Worm (Caenorhabditis elegans) whole organism, mixed stage, embryonic: ENCODE data around the gene F31B12.4.

Experiments used
- M03D4.4 ChIP-seq: sonication (generic microtip); optimal IDR thresholded peaks from 2 replicates; lab custom pipeline; 2017; ENCODE audit warnings: mild to moderate bottlenecking, missing genetic modification characterization, missing compliant biosample characterization
- bed-3 ChIP-seq: fragments of 200-800 bp; sonication (Bioruptor generic); optimal IDR thresholded peaks from 3 replicates; lab custom pipeline; 2018; ENCODE audit warnings: mild to moderate bottlenecking, missing genetic modification characterization, moderate library complexity, missing compliant biosample characterization
- blmp-1 ChIP-seq: fragments of 150-350 bp; optimal IDR thresholded peaks from 2 replicates; lab custom pipeline; 2014; ENCODE audit warnings: missing biosample characterization, missing genetic modification characterization
- ceh-39 ChIP-seq: fragments of 150-350 bp; optimal IDR thresholded peaks from 2 replicates; lab custom pipeline; 2014; ENCODE audit warnings: missing biosample characterization, missing genetic modification characterization
- ceh-43 ChIP-seq: fragments of 200-800 bp; sonication (Bioruptor generic); optimal IDR thresholded peaks from 2 replicates; lab custom pipeline; 2018; ENCODE audit warnings: mild to moderate bottlenecking, missing genetic modification characterization, moderate library complexity, missing compliant biosample characterization
- ceh-83 ChIP-seq: fragments of 200-800 bp; sonication (Bioruptor generic); optimal IDR thresholded peaks from 2 replicates; lab custom pipeline; 2018; ENCODE audit warnings: mild to moderate bottlenecking, missing genetic modification characterization, missing compliant biosample characterization
- ces-1 ChIP-seq: fragments of 150-350 bp; optimal IDR thresholded peaks from 2 replicates; lab custom pipeline; 2014; ENCODE audit warnings: missing biosample characterization, missing genetic modification reagents, missing genetic modification characterization
- elt-1 ChIP-seq: sonication (generic microtip); optimal IDR thresholded peaks from 2 replicates; lab custom pipeline; 2017; ENCODE audit warnings: missing genetic modification characterization, mild to moderate bottlenecking, missing compliant biosample characterization, antibody characterized with exemption, moderate library complexity, borderline replicate concordance; ENCODE audit not compliant: insufficient read depth
- elt-3 ChIP-seq: fragments of 150-350 bp; optimal IDR thresholded peaks from 2 replicates; lab custom pipeline; 2014; ENCODE audit warnings: missing biosample characterization, missing genetic modification characterization
- flh-1 ChIP-seq: fragments of 200-800 bp; sonication (Bioruptor generic); optimal IDR thresholded peaks from 2 replicates; lab custom pipeline; 2018; ENCODE audit warnings: mild to moderate bottlenecking, missing genetic modification characterization, moderate library complexity, missing compliant biosample characterization
- hlh-1 ChIP-seq: fragments of 150-350 bp; optimal IDR thresholded peaks from 2 replicates; lab custom pipeline; 2014; ENCODE audit warnings: missing biosample characterization, missing genetic modification reagents, missing genetic modification characterization
- lin-13 ChIP-seq: fragments of 150-350 bp; optimal IDR thresholded peaks from 2 replicates; lab custom pipeline; 2014; ENCODE audit warnings: missing biosample characterization, missing genetic modification characterization
- lin-32 ChIP-seq: fragments of 200-800 bp; sonication (Bioruptor generic); optimal IDR thresholded peaks from 2 replicates; lab custom pipeline; 2018; ENCODE audit warnings: mild to moderate bottlenecking, missing genetic modification characterization, missing compliant biosample characterization
- lsy-2 ChIP-seq: fragments of 150-350 bp; optimal IDR thresholded peaks from 2 replicates; lab custom pipeline; 2014; ENCODE audit warnings: missing biosample characterization, missing genetic modification characterization
- mab-5 ChIP-seq: fragments of 150-350 bp; optimal IDR thresholded peaks from 2 replicates; lab custom pipeline; 2014; ENCODE audit warnings: missing biosample characterization, missing genetic modification characterization
- mep-1 ChIP-seq: fragments of 150-350 bp; optimal IDR thresholded peaks from 2 replicates; lab custom pipeline; 2017; ENCODE audit warnings: missing biosample characterization, missing genetic modification reagents, missing genetic modification characterization, inconsistent platforms
- mls-2 ChIP-seq: sonication (generic microtip); optimal IDR thresholded peaks from 2 replicates; lab custom pipeline; 2016; ENCODE audit warnings: mild to moderate bottlenecking, missing genetic modification characterization, moderate library complexity, missing compliant biosample characterization
- nhr-12 ChIP-seq: fragments of 150-350 bp; optimal IDR thresholded peaks from 2 replicates; lab custom pipeline; 2014; ENCODE audit warnings: missing biosample characterization, missing genetic modification characterization
- nhr-2 ChIP-seq: fragments of 150-350 bp; optimal IDR thresholded peaks from 2 replicates; lab custom pipeline; 2014; ENCODE audit warnings: missing biosample characterization, missing genetic modification characterization
- nhr-237 ChIP-seq: fragments of 150-350 bp; optimal IDR thresholded peaks from 2 replicates; lab custom pipeline; 2014; ENCODE audit warnings: missing biosample characterization, missing genetic modification characterization
- nhr-28 ChIP-seq: fragments of 150-350 bp; optimal IDR thresholded peaks from 2 replicates; lab custom pipeline; 2014; ENCODE audit warnings: missing biosample characterization, missing genetic modification characterization
- pha-4 ChIP-seq: fragments of 150-350 bp; optimal IDR thresholded peaks from 2 replicates; lab custom pipeline; 2018; ENCODE audit warnings: missing biosample characterization, missing genetic modification reagents, missing genetic modification characterization
- sem-2 ChIP-seq: fragments of 200-800 bp; sonication (Bioruptor generic); optimal IDR thresholded peaks from 2 replicates; lab custom pipeline; 2018; ENCODE audit warnings: mild to moderate bottlenecking, missing genetic modification characterization, missing compliant biosample characterization
- snpc-4 ChIP-seq: fragments of 150-350 bp; optimal IDR thresholded peaks from 2 replicates; lab custom pipeline; 2014; ENCODE audit warnings: missing biosample characterization, missing genetic modification characterization
- sptf-1 ChIP-seq: sonication (generic microtip); optimal IDR thresholded peaks from 2 replicates; lab custom pipeline; 2017; ENCODE audit warnings: mild to moderate bottlenecking, missing genetic modification characterization, moderate library complexity, missing compliant biosample characterization
- tbx-8 ChIP-seq: fragments of 200-800 bp; sonication (Bioruptor generic); optimal IDR thresholded peaks from 2 replicates; lab custom pipeline; 2018; ENCODE audit warnings: mild to moderate bottlenecking, missing genetic modification characterization, moderate library complexity, missing compliant biosample characterization
- unc-120 ChIP-seq: sonication (generic microtip); optimal IDR thresholded peaks from 2 replicates; lab custom pipeline; 2017; ENCODE audit warnings: missing genetic modification characterization, missing compliant biosample characterization; ENCODE audit not compliant: poor library complexity, severe bottlenecking
- unc-39 ChIP-seq: fragments of 150-350 bp; optimal IDR thresholded peaks from 2 replicates; lab custom pipeline; 2014; ENCODE audit warnings: missing biosample characterization, missing genetic modification characterization
- unc-62 ChIP-seq: fragments of 150-350 bp; optimal IDR thresholded peaks from 2 replicates; lab custom pipeline; 2014; ENCODE audit warnings: missing biosample characterization, missing genetic modification reagents, missing genetic modification characterization
- zip-8 ChIP-seq: fragments of 150-350 bp; optimal IDR thresholded peaks from 2 replicates; lab custom pipeline; 2014; ENCODE audit warnings: missing biosample characterization, missing genetic modification characterization
- ztf-11 ChIP-seq: fragments of 150-350 bp; optimal IDR thresholded peaks from 2 replicates; lab custom pipeline; 2014; ENCODE audit warnings: missing biosample characterization, missing genetic modification characterization

F31B12.4 gene

ce11 chrX:10834568-10834967 is 30.0 kb downstream of the F31B12.4 start:
- TF ChIP-seq unc-62 (GFP tag; lab: Kevin White, UChicago) (peak; percentile 67), mls-2 (tag; lab: Kevin White, UChicago) (no peak), blmp-1 (tag; lab: Kevin White, UChicago) (no peak), ceh-83 (GFP tag; lab: Kevin White, UChicago) (no peak), lsy-2 (tag; lab: Kevin White, UChicago) (no peak), lin-32 (no peak), ceh-39 (tag; lab: Kevin White, UChicago) (no peak), unc-120 (tag; lab: Kevin White, UChicago) (no peak), mab-5 (tag; lab: Kevin White, UChicago) (no peak), hlh-1 (peak; percentile 31), elt-1 (tag; lab: Kevin White, UChicago) (no peak), zip-8 (tag; lab: Kevin White, UChicago) (no peak), nhr-12 (tag; lab: Kevin White, UChicago) (no peak)
- TF ChIP-seq, all 35 proteins: peak for 2

ce11 chrX:10837609-10838008 is 33.1 kb downstream of the F31B12.4 start:
- TF ChIP-seq hlh-1, result no peak
- TF ChIP-seq flh-1 (GFP tag; lab: Kevin White, UChicago), result no peak
- TF ChIP-seq nhr-12 (tag; lab: Kevin White, UChicago), result no peak
- TF ChIP-seq blmp-1 (tag; lab: Kevin White, UChicago), result no peak
- no peak for TF ChIP-seq mls-2 (tag; lab: Kevin White, UChicago)
- no peak for TF ChIP-seq bed-3 (GFP tag; lab: Kevin White, UChicago)
- no peak for TF ChIP-seq mep-1 (tag; lab: Kevin White, UChicago)
- no peak for TF ChIP-seq lin-32
- TF ChIP-seq sem-2, result no peak
- TF ChIP-seq ceh-39 (tag; lab: Kevin White, UChicago), result no peak
- no peak for TF ChIP-seq M03D4.4
- no peak for TF ChIP-seq snpc-4 (tag; lab: Kevin White, UChicago)
- TF ChIP-seq elt-1 (tag; lab: Kevin White, UChicago), result no peak
- no peak for TF ChIP-seq nhr-237 (tag; lab: Kevin White, UChicago)
- TF ChIP-seq ztf-11, result no peak
- no peak for TF ChIP-seq pha-4
- no peak for TF ChIP-seq mab-5 (tag; lab: Kevin White, UChicago)
- no peak for TF ChIP-seq nhr-2 (tag; lab: Kevin White, UChicago)

DNA sequence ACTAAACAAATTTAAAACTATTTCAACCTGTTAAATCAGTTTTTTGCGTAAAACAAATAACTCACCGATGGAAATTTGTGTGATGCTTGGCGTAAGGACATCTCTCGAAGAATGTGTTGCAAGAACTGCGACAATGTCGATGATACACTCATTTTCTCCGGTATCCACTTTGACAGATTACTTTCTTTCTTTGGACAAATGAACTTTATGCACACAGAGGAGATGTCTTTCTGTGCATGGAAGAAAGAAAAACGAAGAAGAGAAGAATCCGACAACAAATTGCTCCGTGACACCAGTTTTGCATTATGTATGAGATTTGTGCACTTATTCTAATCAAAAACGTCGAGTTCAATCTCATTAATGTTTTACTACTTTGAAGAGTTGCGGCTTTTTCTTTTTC is 34.0 kb downstream of the F31B12.4 start, which contains the start of gene plc-1:
TSS of gene plc-1 (minus strand) at position 101 of the 400 bp plus-strand sequence.
- TF ChIP-seq pha-4, result no peak
- no peak for TF ChIP-seq nhr-2 (tag; lab: Kevin White, UChicago)
- no peak for TF ChIP-seq sptf-1
- TF ChIP-seq lsy-2 (tag; lab: Kevin White, UChicago), result no peak
- no peak for TF ChIP-seq hlh-1
- peak; percentile 1 for TF ChIP-seq ces-1
- TF ChIP-seq mls-2 (tag; lab: Kevin White, UChicago), result no peak
- TF ChIP-seq, all 35 proteins: peak for 1

DNA sequence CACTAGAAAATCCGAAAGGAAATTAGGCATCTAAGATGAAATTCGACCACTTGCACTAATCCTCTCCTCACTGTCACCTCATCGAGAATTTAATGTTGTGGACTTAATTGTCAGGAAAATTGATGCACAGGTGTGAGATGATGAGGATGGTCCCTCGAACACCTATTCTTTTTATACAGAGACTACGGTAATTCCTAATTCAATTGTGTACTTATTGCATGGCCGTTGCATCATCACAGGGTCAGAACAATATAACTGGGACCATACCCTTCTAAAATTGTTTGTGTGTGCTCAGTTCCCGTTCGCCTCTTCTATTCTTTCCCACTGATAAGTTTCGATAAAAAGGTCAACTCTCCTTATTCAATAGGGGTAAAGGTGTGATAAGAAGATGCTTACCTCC is 39.6 kb downstream of the F31B12.4 start:
- TF ChIP-seq tbx-8 (no peak), ceh-39 (tag; lab: Kevin White, UChicago) (no peak), blmp-1 (tag; lab: Kevin White, UChicago) (no peak), unc-39 (tag; lab: Kevin White, UChicago) (no peak), mab-5 (tag; lab: Kevin White, UChicago) (no peak), nhr-28 (tag; lab: Kevin White, UChicago) (no peak), elt-3 (tag; lab: Kevin White, UChicago) (no peak), flh-1 (GFP tag; lab: Kevin White, UChicago) (no peak), lin-13 (tag; lab: Kevin White, UChicago) (no peak), elt-1 (tag; lab: Kevin White, UChicago) (no peak), nhr-2 (tag; lab: Kevin White, UChicago) (peak; percentile 92), unc-62 (GFP tag; lab: Kevin White, UChicago) (no peak), lsy-2 (tag; lab: Kevin White, UChicago) (peak; percentile 34), ces-1 (no peak), ztf-11 (no peak), ceh-83 (GFP tag; lab: Kevin White, UChicago) (no peak), zip-8 (tag; lab: Kevin White, UChicago) (peak; percentile 79), ceh-43 (GFP tag; lab: Kevin White, UChicago) (no peak), bed-3 (GFP tag; lab: Kevin White, UChicago) (no peak), pha-4 (no peak)
